Worm (Caenorhabditis elegans) whole organism, early embryonic: ENCODE measurements around the gene pam-1.

Source experiments
- B0310.2 ChIP-seq: sonication (generic microtip); optimal IDR thresholded peaks from 2 replicates; lab custom pipeline; 2016; ENCODE audit warnings: mild to moderate bottlenecking, missing genetic modification characterization, missing compliant biosample characterization
- ama-1 ChIP-seq: fragments of 150-350 bp; optimal IDR thresholded peaks from 2 replicates; lab custom pipeline; 2014
- ceh-36 ChIP-seq: sonication (generic microtip); optimal IDR thresholded peaks from 2 replicates; lab custom pipeline; 2016; ENCODE audit warnings: missing genetic modification characterization, inconsistent platforms, missing compliant biosample characterization
- ets-7 ChIP-seq: sonication (generic microtip); optimal IDR thresholded peaks from 2 replicates; lab custom pipeline; 2016; ENCODE audit warnings: missing genotype, missing genetic modification characterization, missing compliant biosample characterization
- flt-1 ChIP-seq: fragments of 200-800 bp; sonication (Bioruptor generic); IDR thresholded peaks from 2 replicates; pipeline ENCODE4 v1.3.6; 2022; ENCODE audit warnings: missing genetic modification characterization, missing compliant biosample characterization
- hnd-1 ChIP-seq: sonication (generic microtip); optimal IDR thresholded peaks from 2 replicates; lab custom pipeline; 2016; ENCODE audit warnings: missing genetic modification characterization, missing compliant biosample characterization
- scrt-1 ChIP-seq: fragments of 200-800 bp; sonication (Bioruptor generic); IDR thresholded peaks from 2 replicates; pipeline ENCODE4 v1.3.6; 2022; ENCODE audit warnings: missing genetic modification characterization, missing compliant biosample characterization
- tbx-37 ChIP-seq: fragments of 200-800 bp; sonication (Bioruptor generic); conservative IDR thresholded peaks from 2 replicates; pipeline ENCODE4 v1.3.6; 2022; ENCODE audit warnings: missing genetic modification reagents, missing genetic modification characterization, missing compliant biosample characterization
- tra-4 ChIP-seq: sonication (generic microtip); optimal IDR thresholded peaks from 2 replicates; lab custom pipeline; 2017; ENCODE audit warnings: missing genetic modification characterization, missing compliant biosample characterization

ce11 chrIV:7505866-7506488, 44.6 kb downstream of the pam-1 start:
- TF ChIP-seq flt-1 (GFP tag; lab: Robert Waterston, UW): no peak
- TF ChIP-seq ets-7: no peak
- no peak for TF ChIP-seq tbx-37 (GFP tag; lab: Robert Waterston, UW)
- no peak for TF ChIP-seq scrt-1 (GFP tag; lab: Robert Waterston, UW)
- no peak for TF ChIP-seq ama-1
- no peak for TF ChIP-seq tra-4 (tag; lab: Kevin White, UChicago)
- TF ChIP-seq hnd-1: no peak
- TF ChIP-seq B0310.2 (tag; lab: Kevin White, UChicago): no peak
- TF ChIP-seq ceh-36 (tag; lab: Kevin White, UChicago): no peak
